Worm (Caenorhabditis elegans): ENCODE data around the gene Y41D4A.4.

- TF ChIP-seq pqm-1 (tag; optimal IDR thresholded peaks at IDR 0.05) (no peak), unc-62 (GFP tag; optimal IDR thresholded peaks at IDR 0.05 in 1 of 2) (peak in 1 of 2 experiments; percentile 68), unc-62 (tag; optimal IDR thresholded peaks at IDR 0.05) (no peak), ama-1 (optimal IDR thresholded peaks at IDR 0.05) (peak; percentile 67), ZK546.5 (tag; optimal IDR thresholded peaks at IDR 0.05) (peak in 1 of 2 experiments; percentile 46), fkh-10 (GFP tag; optimal IDR thresholded peaks at IDR 0.05) (no peak), lir-3 (tag; optimal IDR thresholded peaks at IDR 0.05) (no peak), nhr-237 (tag; optimal IDR thresholded peaks at IDR 0.05) (no peak), zfp-2 (tag; optimal IDR thresholded peaks at IDR 0.05) (no peak)
Observed at ce11 chrIV:1708426-1708826, 37.4 kb upstream of the Y41D4A.4 start.
